Worm (Caenorhabditis elegans) whole organism, L3 larva: ENCODE measurements around the gene mrp-4.

ENCODE experiments used
- ceh-9 ChIP-seq: sonication (generic microtip); optimal IDR thresholded peaks from 2 replicates; lab custom pipeline; 2018; ENCODE audit warnings: missing biosample characterization, missing genetic modification characterization
- elt-3 ChIP-seq, 3 experiments: fragments of 150-350 bp in 1 of 3; sonication (generic microtip) in 2 of 3; optimal IDR thresholded peaks; 2 replicates in 2 of 3; 4 replicates in 1 of 3; lab custom pipeline; 2014 to 2017; ENCODE audit warnings: missing biosample characterization in 3 of 3, missing genetic modification characterization in 3 of 3
- lin-15B ChIP-seq: fragments of 150-350 bp; optimal IDR thresholded peaks from 2 replicates; lab custom pipeline; 2014; ENCODE audit warnings: missing biosample characterization, missing genetic modification characterization
- nhr-237 ChIP-seq: fragments of 150-350 bp; optimal IDR thresholded peaks from 2 replicates; lab custom pipeline; 2014; ENCODE audit warnings: missing biosample characterization, missing genetic modification characterization
- nhr-25 ChIP-seq: sonication (generic microtip); optimal IDR thresholded peaks from 2 replicates; lab custom pipeline; 2017; ENCODE audit warnings: missing biosample characterization, missing genetic modification characterization
- nhr-77 ChIP-seq: fragments of 150-350 bp; optimal IDR thresholded peaks from 2 replicates; lab custom pipeline; 2014; ENCODE audit warnings: missing biosample characterization, missing genetic modification characterization
- pqm-1 ChIP-seq: fragments of 150-350 bp; optimal IDR thresholded peaks from 2 replicates; lab custom pipeline; 2017; ENCODE audit warnings: missing biosample characterization, missing genetic modification characterization, inconsistent platforms
- sea-2 ChIP-seq: fragments of 150-350 bp; sonication (generic microtip); optimal IDR thresholded peaks from 4 replicates; lab custom pipeline; 2014; ENCODE audit warnings: missing biosample characterization, missing genetic modification reagents, missing genetic modification characterization
- skn-1 ChIP-seq: fragments of 150-350 bp; optimal IDR thresholded peaks from 2 replicates; lab custom pipeline; 2014; ENCODE audit warnings: missing biosample characterization, missing genetic modification characterization
- snpc-4 ChIP-seq: fragments of 150-350 bp; optimal IDR thresholded peaks from 2 replicates; lab custom pipeline; 2014; ENCODE audit warnings: missing biosample characterization, missing genetic modification characterization
- unc-62 ChIP-seq: fragments of 150-350 bp; sonication (generic microtip); optimal IDR thresholded peaks from 4 replicates; lab custom pipeline; 2014; ENCODE audit warnings: missing biosample characterization, missing genetic modification reagents, missing genetic modification characterization

DNA sequence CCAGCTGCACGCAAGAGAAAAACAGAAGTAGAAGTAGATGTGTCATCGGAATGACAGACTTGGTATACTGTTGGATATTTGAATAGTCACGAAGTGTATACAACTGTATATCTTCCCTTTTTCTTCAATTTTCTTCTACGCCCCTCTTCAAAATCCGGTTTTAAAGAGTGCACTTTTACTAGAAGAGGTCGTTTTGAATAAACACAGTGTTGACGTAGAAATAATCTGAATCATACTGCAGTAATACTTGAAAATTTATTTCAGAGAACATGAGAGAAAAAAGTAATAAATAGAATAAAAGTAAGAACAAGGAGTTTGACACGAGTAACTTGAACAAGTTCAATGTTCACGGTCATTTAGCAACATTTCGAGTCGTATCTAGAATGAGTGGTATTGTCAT, 11.5 kb upstream of the mrp-4 start, which contains the start of gene R07B1.8:
- TF ChIP-seq snpc-4 (tag; lab: Kevin White, UChicago) (no peak), pqm-1 (tag; lab: Kevin White, UChicago) (no peak), elt-3 (tag; optimal IDR thresholded peaks at IDR 0.05; lab: Kevin White, UChicago) (no peak), unc-62 (GFP tag; lab: Kevin White, UChicago) (no peak), nhr-237 (tag; lab: Kevin White, UChicago) (no peak), nhr-25 (tag; lab: Kevin White, UChicago) (no peak), lin-15B (tag; lab: Kevin White, UChicago) (no peak), ceh-9 (no peak), sea-2 (GFP tag; lab: Kevin White, UChicago) (no peak), nhr-77 (tag; lab: Kevin White, UChicago) (no peak), skn-1 (tag; lab: Kevin White, UChicago) (no peak)
